Worm (Caenorhabditis elegans): ENCODE measurements around the gene Y97E10AR.2.

Y97E10AR.2 gene

DNA sequence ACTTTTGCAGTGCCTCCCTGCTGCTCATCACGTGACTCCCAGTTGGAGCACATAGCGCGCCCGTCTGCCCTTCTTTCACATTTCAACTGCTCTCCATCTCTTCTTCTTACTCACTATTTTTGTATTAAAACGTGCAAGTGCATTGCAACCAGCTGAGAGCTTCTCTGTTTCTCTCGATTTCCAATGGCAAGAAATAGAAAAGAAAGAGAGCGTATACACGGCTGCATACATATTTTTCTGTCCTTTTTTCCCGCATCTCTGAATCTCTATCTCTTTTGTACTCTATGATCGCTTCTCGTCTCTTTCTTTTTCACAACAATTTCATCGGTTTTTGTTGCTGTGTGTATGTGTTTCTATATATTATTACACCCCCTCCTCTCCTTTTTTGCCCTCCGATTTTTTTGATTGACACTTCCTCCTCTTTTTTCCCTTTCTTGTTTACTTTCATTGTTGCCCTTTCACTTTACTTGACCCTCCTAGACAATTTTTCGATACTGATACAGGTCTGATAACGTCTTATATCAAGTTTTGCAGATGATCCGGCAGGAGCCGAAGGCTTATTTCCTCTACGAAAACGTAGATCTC lies 5.0 kb downstream of the Y97E10AR.2 start, which contains the start of gene Y97E10AR.1 (continued):
- TF ChIP-seq nhr-11 (tag; optimal IDR thresholded peaks at IDR 0.05): peak; percentile 58
- TF ChIP-seq mdl-1 (tag; optimal IDR thresholded peaks at IDR 0.05): peak in 1 of 2 experiments; percentile 86
- 0 out of 2 replicates have a peak, but pooled peaks have one; percentile 39 for TF ChIP-seq T26A8.4 (GFP tag; IDR thresholded peaks at IDR 0.05)
- TF ChIP-seq unc-62 (GFP tag; optimal IDR thresholded peaks at IDR 0.05 in 1 of 2): peak in 1 of 2 experiments; percentile 99
- peak; percentile 37 for TF ChIP-seq unc-62 (tag; optimal IDR thresholded peaks at IDR 0.05)
- TF ChIP-seq nhr-48 (tag; optimal IDR thresholded peaks at IDR 0.05): peak; percentile 86
- no peak for TF ChIP-seq lin-39 (tag; optimal IDR thresholded peaks at IDR 0.05)
- peak; percentile 84 for TF ChIP-seq mep-1 (tag; optimal IDR thresholded peaks at IDR 0.05)
- TF ChIP-seq mxl-3 (GFP tag; optimal IDR thresholded peaks at IDR 0.05): peak; percentile 75

DNA sequence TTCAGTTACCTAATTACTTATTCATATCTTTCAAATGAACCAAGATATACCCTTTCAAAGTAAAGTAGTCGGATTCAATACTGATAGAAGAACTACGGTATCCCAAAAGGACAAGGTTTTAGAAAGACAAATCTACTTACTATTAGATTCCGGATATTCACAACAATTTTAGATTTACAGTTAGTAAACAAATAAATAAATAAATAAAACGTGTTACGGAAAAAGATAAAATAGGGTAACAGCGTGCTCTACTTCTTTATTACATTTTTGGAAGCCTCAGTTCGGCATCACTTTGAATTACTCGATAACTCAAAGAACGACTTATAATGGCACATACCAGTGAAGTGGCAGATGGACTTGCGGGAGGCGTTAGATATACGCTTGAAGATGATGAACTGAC lies 9.0 kb downstream of the Y97E10AR.2 start, which contains the start of gene Y97E10AR.8:
TSS of gene Y97E10AR.8 (plus strand) at position 301 of the 400 bp plus-strand sequence.
- no peak for TF ChIP-seq lin-13 (GFP tag; optimal IDR thresholded peaks at IDR 0.05)
- no peak for TF ChIP-seq ceh-82 (tag; optimal IDR thresholded peaks at IDR 0.05)
- TF ChIP-seq nhr-102 (tag; optimal IDR thresholded peaks at IDR 0.05): no peak

DNA sequence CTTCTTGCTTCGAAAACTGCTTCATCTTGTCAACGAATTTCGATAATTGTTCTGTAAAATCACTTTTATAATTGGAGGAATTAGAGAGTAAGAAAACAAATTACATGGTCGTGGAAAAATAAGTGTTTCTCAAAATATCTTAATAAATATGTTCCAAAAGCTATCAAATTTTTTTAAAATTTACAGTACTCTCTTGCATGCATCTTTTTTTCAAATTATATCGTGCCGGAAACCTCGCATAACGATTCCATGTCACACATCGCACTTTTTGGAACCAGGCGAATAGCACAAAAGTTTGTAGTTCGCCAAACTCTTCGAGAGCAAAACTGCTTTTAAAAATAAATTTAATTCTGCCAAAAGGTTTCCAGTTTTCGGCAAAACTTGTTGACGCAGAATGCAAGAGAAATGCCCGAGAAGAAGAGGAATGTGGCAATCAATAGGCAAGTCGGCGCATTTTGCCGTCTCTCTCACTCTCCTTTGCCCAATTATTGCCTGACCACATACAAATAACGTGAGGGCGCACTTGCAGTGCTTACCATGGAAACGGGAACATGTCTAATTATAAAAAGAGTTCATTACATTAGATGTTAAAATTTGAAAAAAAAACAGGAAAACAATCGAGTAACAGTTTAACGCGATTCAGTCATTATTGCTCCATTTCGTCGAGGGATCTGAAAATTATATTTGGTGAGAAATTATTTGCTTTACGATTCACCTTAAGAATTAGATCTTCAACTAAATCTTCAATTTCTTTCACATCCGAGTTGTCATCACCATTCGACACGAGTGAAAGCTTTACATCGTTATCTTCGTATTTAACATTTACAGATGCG lies 11.7 kb downstream of the Y97E10AR.2 start, which contains the start of gene Y97E10AR.3:
TSS of gene Y97E10AR.3 (minus strand) at position 51 of the 833 bp plus-strand sequence.
- TF ChIP-seq aha-1 (tag) (peak; percentile 95), madf-5 (GFP tag; IDR thresholded peaks at IDR 0.05) (no peak), ceh-82 (tag; optimal IDR thresholded peaks at IDR 0.05) (no peak), unc-62 (GFP tag; optimal IDR thresholded peaks at IDR 0.05 in 1 of 2) (peak in 1 of 2 experiments; percentile 95), unc-62 (tag; optimal IDR thresholded peaks at IDR 0.05) (no peak)

DNA sequence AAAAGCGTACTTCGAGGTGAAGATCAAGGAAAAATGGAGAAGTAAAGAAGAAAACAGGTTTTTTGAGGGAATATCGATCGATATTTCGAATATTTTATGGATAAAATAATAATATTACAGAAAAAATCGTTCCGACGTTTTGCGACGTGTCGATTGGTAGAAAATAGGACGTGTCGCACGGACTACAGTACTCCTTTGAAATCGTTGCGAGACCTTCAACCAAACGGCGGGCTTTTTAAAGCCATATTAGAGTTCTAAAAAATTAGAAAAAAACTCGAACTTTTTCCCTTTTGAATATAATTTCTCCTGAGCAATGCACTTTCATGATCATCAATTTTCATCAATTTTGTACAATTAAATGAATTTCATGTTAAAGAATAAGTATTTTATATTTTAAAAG lies 14.1 kb downstream of the Y97E10AR.2 start, which contains the start of gene Y97E10AR.4:
TSS of gene Y97E10AR.4 (minus strand) at position 131 of the 400 bp plus-strand sequence.
- peak; percentile 26 for TF ChIP-seq mep-1 (tag; optimal IDR thresholded peaks at IDR 0.05)
- TF ChIP-seq mes-2 (tag; optimal IDR thresholded peaks at IDR 0.05; ENCODE audit: poor library complexity, severe bottlenecking): peak; percentile 7
- TF ChIP-seq nhr-28 (tag; optimal IDR thresholded peaks at IDR 0.05): no peak
- no peak for TF ChIP-seq Y48G9A.11 (GFP tag; IDR thresholded peaks at IDR 0.05)
- TF ChIP-seq F26F4.8 (GFP tag; conservative IDR thresholded peaks at IDR 0.05): no peak
- TF ChIP-seq zip-11 (GFP tag; IDR thresholded peaks at IDR 0.05): no peak
- no peak for TF ChIP-seq lin-15B (tag; optimal IDR thresholded peaks at IDR 0.05)

DNA sequence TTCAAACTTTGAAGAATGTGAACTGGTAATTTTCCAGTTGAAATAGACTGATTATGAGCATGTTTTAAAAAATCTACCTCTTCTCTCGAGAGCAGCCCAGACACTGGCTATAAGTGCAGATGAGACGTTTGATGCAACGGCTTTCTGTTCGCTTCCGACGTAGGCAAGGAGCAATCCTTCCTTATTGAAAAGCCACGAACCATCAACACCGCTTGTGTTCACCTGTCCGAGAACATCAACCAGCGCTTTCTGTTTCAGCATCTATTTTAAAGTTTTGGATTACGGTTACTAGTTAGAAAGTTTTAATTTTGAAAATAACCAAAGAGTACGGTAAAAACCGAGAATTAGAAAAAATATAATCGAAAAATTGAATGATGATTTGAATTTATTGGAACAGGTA lies 14.9 kb downstream of the Y97E10AR.2 start, which contains the start of gene lmtr-2:
TSS of gene lmtr-2 (minus strand) at position 261 of the 400 bp plus-strand sequence.
- TF ChIP-seq snpc-1.2 (GFP tag; IDR thresholded peaks at IDR 0.05) (no peak), daf-16 (GFP tag; optimal IDR thresholded peaks at IDR 0.05) (no peak), daf-16 (tag; optimal IDR thresholded peaks at IDR 0.05) (peak; percentile 29), ama-1 (optimal IDR thresholded peaks at IDR 0.05) (peak; percentile 74), aha-1 (tag) (peak; percentile 88), nhr-237 (tag; optimal IDR thresholded peaks at IDR 0.05) (no peak), ztf-7 (tag; optimal IDR thresholded peaks at IDR 0.05) (no peak)

DNA sequence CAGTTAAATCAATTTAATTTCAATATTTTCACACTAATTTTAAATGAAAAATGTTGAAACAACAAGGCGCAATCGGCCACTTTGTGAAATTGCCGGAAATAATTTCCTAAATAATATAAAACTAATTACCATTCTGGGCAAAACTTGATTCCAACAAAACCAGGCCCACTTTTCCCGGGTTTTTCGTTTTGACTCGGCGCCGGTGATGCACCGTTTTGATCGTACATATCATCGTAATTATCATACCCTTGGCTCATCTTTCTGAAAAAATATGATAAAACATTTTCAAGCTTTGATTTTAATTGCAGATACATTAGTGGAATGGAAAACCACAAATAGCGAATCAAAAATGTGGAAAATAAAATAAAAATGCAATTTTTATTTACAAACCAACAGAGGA lies 16.1 kb downstream of the Y97E10AR.2 start, which contains the start of gene rpb-9:
TSS of gene rpb-9 (minus strand) at position 314 of the 400 bp plus-strand sequence.
- TF ChIP-seq zfp-2 (tag; optimal IDR thresholded peaks at IDR 0.05) (no peak), unc-62 (GFP tag; optimal IDR thresholded peaks at IDR 0.05 in 1 of 2) (no peak), unc-62 (tag; optimal IDR thresholded peaks at IDR 0.05) (no peak), skn-1 (tag; optimal IDR thresholded peaks at IDR 0.05) (no peak), hlh-30 (tag; optimal IDR thresholded peaks at IDR 0.05; ENCODE audit: insufficient read depth) (no peak), F44E2.7 (GFP tag; IDR thresholded peaks at IDR 0.05) (no peak), dmd-8 (GFP tag; IDR thresholded peaks at IDR 0.05) (no peak), lin-1 (GFP tag; IDR thresholded peaks at IDR 0.05) (peak; percentile 53; the same call in 1 of the 2 replicates), lin-39 (tag; optimal IDR thresholded peaks at IDR 0.05) (no peak), F10B5.3 (tag; optimal IDR thresholded peaks at IDR 0.05) (no peak), aly-2 (tag; optimal IDR thresholded peaks at IDR 0.05) (no peak), mdt-29 (GFP tag; IDR thresholded peaks at IDR 0.05) (no peak), snpc-4 (tag; optimal IDR thresholded peaks at IDR 0.05) (no peak), ZK546.5 (tag; optimal IDR thresholded peaks at IDR 0.05) (no peak), mxl-2 (GFP tag; conservative IDR thresholded peaks at IDR 0.05) (no peak), nhr-11 (tag; optimal IDR thresholded peaks at IDR 0.05) (no peak), ztf-11 (tag; optimal IDR thresholded peaks at IDR 0.05) (no peak), lin-29 (GFP tag; IDR thresholded peaks at IDR 0.05) (no peak)

Measured in whole organism, L4 larva.